Worm (Caenorhabditis elegans) whole organism, mixed stage, embryonic: ENCODE results near the gene 2L52.1.

Source experiments
- blmp-1 ChIP-seq: fragments of 150-350 bp; optimal IDR thresholded peaks from 2 replicates; lab custom pipeline; 2014; ENCODE audit warnings: missing biosample characterization, missing genetic modification characterization
- nhr-28 ChIP-seq: fragments of 150-350 bp; optimal IDR thresholded peaks from 2 replicates; lab custom pipeline; 2014; ENCODE audit warnings: missing biosample characterization, missing genetic modification characterization

DNA sequence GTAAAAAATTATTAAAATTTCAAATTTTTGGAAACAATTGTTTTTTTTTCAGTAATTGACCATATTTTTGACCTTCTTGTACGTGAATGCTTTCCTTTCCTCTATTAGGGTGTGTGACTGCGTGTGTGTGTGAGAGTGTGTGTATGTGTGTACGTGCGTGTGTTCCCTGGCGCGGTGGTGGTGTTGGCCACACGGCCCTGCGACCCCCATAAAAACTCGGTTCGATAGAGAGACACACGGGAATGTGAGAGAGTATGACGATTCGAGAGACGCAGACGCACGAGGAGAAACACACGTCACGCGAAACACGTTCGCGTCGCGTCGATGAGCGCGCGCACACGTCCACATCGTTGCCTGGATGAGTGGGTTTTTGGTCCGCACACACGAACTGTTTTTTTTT, 17.1 kb downstream of the 2L52.1 start:
- TF ChIP-seq nhr-28 (tag; lab: Kevin White, UChicago): no peak
- TF ChIP-seq blmp-1 (tag; lab: Kevin White, UChicago): no peak
